Fruit fly (Drosophila melanogaster) whole organism, embryonic: ENCODE data around the gene Ctns.

Experiments used
- Adf1 ChIP-seq: fragments of 200-800 bp; sonication (Bioruptor generic); IDR thresholded peaks from 2 replicates; pipeline ENCODE4 v1.3.6; 2022; ENCODE audit warnings: missing biosample characterization, missing genetic modification characterization
- Atf-2 ChIP-seq: fragments of 200-800 bp; sonication (Bioruptor generic); optimal IDR thresholded peaks from 2 replicates; lab custom pipeline; 2016; ENCODE audit warnings: missing biosample characterization, missing genetic modification characterization
- Atf6 ChIP-seq: fragments of 200-800 bp; sonication (Bioruptor generic); IDR thresholded peaks from 2 replicates; pipeline ENCODE4 v1.3.6; 2022; ENCODE audit warnings: missing biosample characterization, missing genetic modification characterization
- CG10267 ChIP-seq: fragments of 200-800 bp; sonication (Bioruptor generic); optimal IDR thresholded peaks from 2 replicates; lab custom pipeline; 2018; ENCODE audit warnings: missing biosample characterization, mild to moderate bottlenecking, missing genetic modification characterization, moderate library complexity
- CG10654 ChIP-seq: fragments of 200-800 bp; sonication (Bioruptor generic); optimal IDR thresholded peaks from 2 replicates; lab custom pipeline; 2016; ENCODE audit warnings: missing biosample characterization, missing genetic modification characterization
- CG11093 ChIP-seq: fragments of 200-800 bp; sonication (Bioruptor generic); IDR thresholded peaks from 3 replicates; pipeline ENCODE4 v1.3.6; 2022; ENCODE audit warnings: missing biosample characterization, missing genetic modification characterization
- CG11696 ChIP-seq: fragments of 200-800 bp; sonication (Bioruptor generic); IDR thresholded peaks from 2 replicates; pipeline ENCODE4 v1.3.6; 2022; ENCODE audit warnings: missing biosample characterization, missing genetic modification characterization
- CG11723 ChIP-seq: fragments of 200-800 bp; sonication (Bioruptor generic); optimal IDR thresholded peaks from 2 replicates; lab custom pipeline; 2017; ENCODE audit warnings: missing biosample characterization, mild to moderate bottlenecking, missing genetic modification characterization
- CG12236 ChIP-seq: fragments of 200-800 bp; sonication (Bioruptor generic); optimal IDR thresholded peaks from 2 replicates; lab custom pipeline; 2016; ENCODE audit warnings: missing biosample characterization, missing genetic modification characterization
- CG12942 ChIP-seq: fragments of 200-800 bp; sonication (Bioruptor generic); optimal IDR thresholded peaks from 3 replicates; lab custom pipeline; 2016; ENCODE audit warnings: missing biosample characterization, missing genetic modification characterization
- CG13624 ChIP-seq: fragments of 200-800 bp; sonication (Bioruptor generic); optimal IDR thresholded peaks from 2 replicates; lab custom pipeline; 2016; ENCODE audit warnings: missing biosample characterization, missing genetic modification characterization
- CG14441 ChIP-seq: fragments of 200-800 bp; sonication (Bioruptor generic); IDR thresholded peaks from 2 replicates; pipeline ENCODE4 v1.3.6; 2022; ENCODE audit warnings: missing biosample characterization, missing genetic modification characterization
- CG15601 ChIP-seq: fragments of 200-800 bp; sonication (Bioruptor generic); optimal IDR thresholded peaks from 3 replicates; lab custom pipeline; 2019; ENCODE audit warnings: missing biosample characterization, mild to moderate bottlenecking, missing genetic modification characterization, moderate library complexity
- CG15696 ChIP-seq: fragments of 200-800 bp; sonication (Bioruptor generic); optimal IDR thresholded peaks from 2 replicates; lab custom pipeline; 2019; ENCODE audit warnings: missing biosample characterization, mild to moderate bottlenecking, missing genetic modification characterization, moderate library complexity
- CG16815 ChIP-seq: fragments of 200-800 bp; sonication (Bioruptor generic); optimal IDR thresholded peaks from 3 replicates; lab custom pipeline; 2017; ENCODE audit warnings: missing biosample characterization, mild to moderate bottlenecking, missing genetic modification characterization
- CG31441 ChIP-seq: fragments of 200-800 bp; sonication (Bioruptor generic); IDR thresholded peaks from 2 replicates; pipeline ENCODE4 v1.3.6; 2022; ENCODE audit warnings: missing biosample characterization, missing genetic modification characterization
- CG42726 ChIP-seq: fragments of 200-800 bp; sonication (Bioruptor generic); IDR thresholded peaks from 2 replicates; pipeline ENCODE4 v1.3.6; 2022; ENCODE audit warnings: missing biosample characterization, missing genetic modification characterization; ENCODE audit not compliant: partially characterized antibody
- CG4360 ChIP-seq: fragments of 200-800 bp; sonication (Bioruptor generic); IDR thresholded peaks from 2 replicates; pipeline ENCODE4 v1.3.6; 2022; ENCODE audit warnings: missing biosample characterization, missing genetic modification characterization
- CG4617 ChIP-seq: fragments of 200-800 bp; sonication (Bioruptor generic); optimal IDR thresholded peaks from 3 replicates; lab custom pipeline; 2016; ENCODE audit warnings: missing biosample characterization, missing genetic modification characterization, borderline replicate concordance
- CG6272 ChIP-seq: fragments of 200-800 bp; sonication (Bioruptor generic); IDR thresholded peaks from 2 replicates; pipeline ENCODE4 v1.3.6; 2022; ENCODE audit warnings: missing biosample characterization, missing genetic modification characterization
- CG8359 ChIP-seq: fragments of 200-800 bp; sonication (Bioruptor generic); optimal IDR thresholded peaks from 2 replicates; lab custom pipeline; 2017; ENCODE audit warnings: missing biosample characterization, mild to moderate bottlenecking, missing genetic modification characterization, borderline replicate concordance
- CG8388 ChIP-seq: fragments of 200-800 bp; sonication (Bioruptor generic); optimal IDR thresholded peaks from 2 replicates; lab custom pipeline; 2019; ENCODE audit warnings: missing biosample characterization, mild to moderate bottlenecking, missing genetic modification characterization, moderate library complexity
- Dek ChIP-seq: fragments of 200-800 bp; sonication (Bioruptor generic); optimal IDR thresholded peaks from 3 replicates; lab custom pipeline; 2019; ENCODE audit warnings: missing biosample characterization, mild to moderate bottlenecking, missing genetic modification characterization, moderate library complexity
- Dip3 ChIP-seq: fragments of 200-800 bp; sonication (Bioruptor generic); optimal IDR thresholded peaks from 3 replicates; lab custom pipeline; 2016; ENCODE audit warnings: missing biosample characterization, missing genetic modification characterization
- Dref ChIP-seq: fragments of 200-800 bp; sonication (Bioruptor generic); IDR thresholded peaks from 2 replicates; pipeline ENCODE4 v1.3.6; 2022; ENCODE audit warnings: missing biosample characterization, missing genetic modification characterization
- Fer1 ChIP-seq: fragments of 200-800 bp; sonication (Bioruptor generic); optimal IDR thresholded peaks from 2 replicates; lab custom pipeline; 2017; ENCODE audit warnings: missing biosample characterization, mild to moderate bottlenecking, missing genetic modification characterization
- HLHmδ ChIP-seq: fragments of 200-800 bp; sonication (Bioruptor generic); optimal IDR thresholded peaks from 2 replicates; lab custom pipeline; 2018; ENCODE audit warnings: missing biosample characterization, mild to moderate bottlenecking, missing genetic modification characterization, moderate library complexity
- Hand ChIP-seq: fragments of 200-800 bp; sonication (Bioruptor generic); optimal IDR thresholded peaks from 2 replicates; lab custom pipeline; 2017; ENCODE audit warnings: mild to moderate bottlenecking, missing biosample characterization, missing genetic modification reagents, missing genetic modification characterization
- Myb ChIP-seq: fragments of 200-800 bp; sonication (Bioruptor generic); optimal IDR thresholded peaks from 2 replicates; lab custom pipeline; 2016; ENCODE audit warnings: missing biosample characterization, missing genetic modification characterization
- Side ChIP-seq: fragments of 200-800 bp; sonication (Bioruptor generic); optimal IDR thresholded peaks from 2 replicates; lab custom pipeline; 2016; ENCODE audit warnings: missing biosample characterization, missing genetic modification characterization
- Sox102F ChIP-seq: fragments of 200-800 bp; sonication (Bioruptor generic); optimal IDR thresholded peaks from 2 replicates; lab custom pipeline; 2018; ENCODE audit warnings: missing biosample characterization, mild to moderate bottlenecking, missing genetic modification characterization, moderate library complexity
- Xrp1 ChIP-seq: fragments of 200-800 bp; sonication (Bioruptor generic); IDR thresholded peaks from 2 replicates; pipeline ENCODE4 v1.3.6; 2022; ENCODE audit warnings: missing biosample characterization, missing genetic modification characterization
- al ChIP-seq: fragments of 200-800 bp; sonication (Bioruptor generic); IDR thresholded peaks from 2 replicates; pipeline ENCODE4 v1.3.6; 2022; ENCODE audit warnings: missing biosample characterization, missing genetic modification characterization
- btn ChIP-seq: fragments of 200-800 bp; sonication (Bioruptor generic); optimal IDR thresholded peaks from 2 replicates; lab custom pipeline; 2016; ENCODE audit warnings: missing biosample characterization, missing genetic modification characterization
- dm ChIP-seq: fragments of 200-800 bp; sonication (Bioruptor generic); optimal IDR thresholded peaks from 3 replicates; lab custom pipeline; 2016; ENCODE audit warnings: missing biosample characterization, missing genetic modification characterization
- dmrt99B ChIP-seq: fragments of 200-800 bp; sonication (Bioruptor generic); optimal IDR thresholded peaks from 2 replicates; lab custom pipeline; 2018; ENCODE audit warnings: missing biosample characterization, mild to moderate bottlenecking, missing genetic modification characterization, moderate library complexity
- fru ChIP-seq: fragments of >200 bp; optimal IDR thresholded peaks from 2 replicates; lab custom pipeline; 2017
- inv ChIP-seq: fragments of 200-800 bp; sonication (Bioruptor generic); IDR thresholded peaks from 2 replicates; pipeline ENCODE4 v1.3.6; 2022; ENCODE audit warnings: missing biosample characterization, missing genetic modification characterization; ENCODE audit not compliant: partially characterized antibody
- kah ChIP-seq: fragments of 200-800 bp; sonication (Bioruptor generic); optimal IDR thresholded peaks from 2 replicates; lab custom pipeline; 2018; ENCODE audit warnings: missing biosample characterization, mild to moderate bottlenecking, missing genetic modification characterization
- luna ChIP-seq: fragments of 200-800 bp; sonication (Bioruptor generic); optimal IDR thresholded peaks from 2 replicates; lab custom pipeline; 2016; ENCODE audit warnings: missing biosample characterization, missing genetic modification characterization
- nerfin-2 ChIP-seq: fragments of 200-800 bp; sonication (Bioruptor generic); IDR thresholded peaks from 2 replicates; pipeline ENCODE4 v1.3.6; 2022; ENCODE audit warnings: missing biosample characterization, missing genetic modification characterization; ENCODE audit not compliant: partially characterized antibody
- pros ChIP-seq: fragments of 200-800 bp; sonication (Bioruptor generic); optimal IDR thresholded peaks from 3 replicates; lab custom pipeline; 2019; ENCODE audit warnings: missing biosample characterization, mild to moderate bottlenecking, missing genetic modification characterization, moderate library complexity
- rib ChIP-seq: fragments of 200-800 bp; sonication (Bioruptor generic); IDR thresholded peaks from 2 replicates; pipeline ENCODE4 v1.3.6; 2022; ENCODE audit warnings: missing biosample characterization, missing genetic modification characterization
- scrt ChIP-seq: fragments of 200-800 bp; sonication (Bioruptor generic); optimal IDR thresholded peaks from 2 replicates; lab custom pipeline; 2018; ENCODE audit warnings: missing biosample characterization, mild to moderate bottlenecking, missing genetic modification characterization, moderate library complexity
- sd ChIP-seq: fragments of 200-800 bp; sonication (Bioruptor generic); optimal IDR thresholded peaks from 3 replicates; lab custom pipeline; 2018; ENCODE audit warnings: missing biosample characterization, mild to moderate bottlenecking, missing genetic modification characterization, moderate library complexity
- sens-2 ChIP-seq: fragments of 200-800 bp; sonication (Bioruptor generic); IDR thresholded peaks from 2 replicates; pipeline ENCODE4 v1.3.6; 2022; ENCODE audit warnings: missing biosample characterization, missing genetic modification characterization
- slbo ChIP-seq: fragments of 200-800 bp; sonication (Bioruptor generic); IDR thresholded peaks from 2 replicates; pipeline ENCODE4 v1.3.6; 2022; ENCODE audit warnings: missing biosample characterization, missing genetic modification characterization
- sr ChIP-seq: fragments of 200-800 bp; sonication (Bioruptor generic); IDR thresholded peaks from 3 replicates; pipeline ENCODE4 v1.3.6; 2022; ENCODE audit warnings: missing biosample characterization, missing genetic modification characterization
- stc ChIP-seq: fragments of 200-800 bp; sonication (Bioruptor generic); IDR thresholded peaks from 2 replicates; pipeline ENCODE4 v1.3.6; 2022; ENCODE audit warnings: missing biosample characterization, missing genetic modification characterization
- sug ChIP-seq: fragments of 200-800 bp; optimal IDR thresholded peaks from 2 replicates; lab custom pipeline; 2019; ENCODE audit warnings: missing biosample characterization, mild to moderate bottlenecking, missing genetic modification characterization, moderate library complexity
- vnd ChIP-seq: fragments of 200-800 bp; sonication (Bioruptor generic); IDR thresholded peaks from 3 replicates; pipeline ENCODE4 v1.3.6; 2022; ENCODE audit warnings: missing biosample characterization, missing genetic modification characterization; ENCODE audit not compliant: partially characterized antibody

Ctns gene

DNA sequence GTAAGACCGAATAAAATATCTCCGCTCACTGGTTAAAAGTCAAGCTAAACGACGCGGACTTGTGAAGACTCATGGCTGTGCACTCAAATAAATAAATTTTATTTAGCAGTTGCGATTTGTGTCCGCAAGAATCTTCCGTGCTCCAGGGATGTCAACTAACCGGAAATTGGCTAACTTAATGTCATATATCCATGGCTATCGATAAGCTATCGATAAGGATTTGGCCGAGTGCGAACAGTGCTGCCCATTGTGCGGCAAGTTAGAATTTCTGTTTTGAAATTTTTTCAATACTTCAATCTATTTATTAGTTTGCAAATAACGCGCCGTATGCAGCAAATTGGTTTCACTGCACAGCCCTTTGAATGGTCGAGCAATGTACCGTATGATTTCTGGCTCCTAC is 4.8 kb downstream of the Ctns start, which contains the start of gene p53 (continued):
- peak; percentile 58 for TF ChIP-seq Atf6 (GFP tag; lab: Robert Waterston, UW)
- peak; percentile 67 for TF ChIP-seq inv
- peak; percentile 6 for TF ChIP-seq CG15696 (tag; lab: Kevin White, UChicago)
- peak; percentile 61 for TF ChIP-seq CG11723 (GFP tag; lab: Kevin White, UChicago)
- TF ChIP-seq sd (tag; lab: Kevin White, UChicago), result peak; percentile 4
- TF ChIP-seq fru (lab: Kevin White, UChicago), result no peak
- TF ChIP-seq btn (GFP tag; lab: Kevin White, UChicago), result peak; percentile 68
- TF ChIP-seq Dek (tag; lab: Kevin White, UChicago), result peak; percentile 37
- peak; percentile 81 for TF ChIP-seq CG12236
- peak; percentile 19 for TF ChIP-seq CG16815 (GFP tag; lab: Kevin White, UChicago)
- TF ChIP-seq CG10267 (tag; lab: Kevin White, UChicago), result peak; percentile 64
- 0 out of 2 replicates have a peak, but pooled peaks have one; percentile 40 for TF ChIP-seq al (GFP tag; lab: Robert Waterston, UW)
- no peak for TF ChIP-seq CG11093 (GFP tag; lab: Robert Waterston, UW)
- peak; percentile 77 for TF ChIP-seq slbo (GFP tag; lab: Robert Waterston, UW)
- TF ChIP-seq CG12942 (GFP tag; lab: Kevin White, UChicago), result peak; percentile 43
- peak; percentile 56 for TF ChIP-seq Myb (GFP tag; lab: Kevin White, UChicago)
- peak; percentile 71; the same call in 1 of the 3 replicates for TF ChIP-seq sr (GFP tag; lab: Robert Waterston, UW)
- TF ChIP-seq nerfin-2 (GFP tag; lab: Robert Waterston, UW), result peak; percentile 40; the same call in 1 of the 2 replicates
- peak; percentile 65 for TF ChIP-seq CG10654 (GFP tag; lab: Kevin White, UChicago)
- TF ChIP-seq CG4360, result peak; percentile 46
- TF ChIP-seq sug (tag; lab: Kevin White, UChicago), result peak; percentile 57
- peak; percentile 70 for TF ChIP-seq scrt (GFP tag; lab: Kevin White, UChicago)
- peak; percentile 82 for TF ChIP-seq Fer1 (GFP tag; lab: Kevin White, UChicago)
- TF ChIP-seq pros (GFP tag; lab: Kevin White, UChicago), result no peak
- TF ChIP-seq Adf1 (GFP tag; lab: Robert Waterston, UW), result no peak
- peak; percentile 66 for TF ChIP-seq CG14441 (GFP tag; lab: Robert Waterston, UW)
- TF ChIP-seq Side, result peak; percentile 71
- TF ChIP-seq dmrt99B (tag; lab: Kevin White, UChicago), result no peak
- peak; percentile 21 for TF ChIP-seq CG4617 (GFP tag; lab: Kevin White, UChicago)
- TF ChIP-seq CG11696, result no peak
- peak; percentile 64 for TF ChIP-seq Atf-2
- TF ChIP-seq vnd (GFP tag; lab: Robert Waterston, UW), result peak; percentile 59; the same call in 2 of the 3 replicates
- peak; percentile 84 for TF ChIP-seq CG13624 (GFP tag; lab: Kevin White, UChicago)
- peak; percentile 30 for TF ChIP-seq Sox102F
- TF ChIP-seq Dip3, result peak; percentile 72
- TF ChIP-seq CG15601 (tag; lab: Kevin White, UChicago), result peak; percentile 67
- TF ChIP-seq CG6272 (GFP tag; lab: Robert Waterston, UW), result peak; percentile 54
- TF ChIP-seq Dref (GFP tag; lab: Robert Waterston, UW), result peak; percentile 88
- TF ChIP-seq CG42726 (GFP tag; lab: Robert Waterston, UW), result peak; percentile 79; the same call in 1 of the 2 replicates
- TF ChIP-seq CG31441 (GFP tag; lab: Robert Waterston, UW), result peak; percentile 75
- TF ChIP-seq CG8359 (GFP tag; lab: Kevin White, UChicago), result peak; percentile 49
- peak; percentile 40 for TF ChIP-seq kah (GFP tag; lab: Kevin White, UChicago)
- TF ChIP-seq CG8388 (GFP tag; lab: Kevin White, UChicago), result peak; percentile 55
- TF ChIP-seq Hand, result peak; percentile 35
- TF ChIP-seq dm (GFP tag; lab: Kevin White, UChicago), result peak; percentile 61
- TF ChIP-seq stc (GFP tag; lab: Robert Waterston, UW), result peak; percentile 76
- TF ChIP-seq sens-2 (GFP tag; lab: Robert Waterston, UW), result peak; percentile 47; the same call in 1 of the 2 replicates
- peak; percentile 64 for TF ChIP-seq luna (GFP tag; lab: Kevin White, UChicago)
- TF ChIP-seq rib (GFP tag; lab: Robert Waterston, UW), result peak; percentile 33
- TF ChIP-seq Xrp1 (GFP tag; lab: Robert Waterston, UW), result no peak
- TF ChIP-seq HLHmδ (GFP tag; lab: Kevin White, UChicago), result peak; percentile 91
